Worm (Caenorhabditis elegans) whole organism, late embryonic: ENCODE measurements around the gene T19C3.3.

ENCODE experiments used
- C38D4.7 ChIP-seq: fragments of 200-800 bp; sonication (Bioruptor generic); optimal IDR thresholded peaks from 2 replicates; lab custom pipeline; 2018; ENCODE audit warnings: mild to moderate bottlenecking, missing genetic modification characterization, moderate library complexity, missing compliant biosample characterization
- F13H6.1 ChIP-seq: sonication (generic microtip); optimal IDR thresholded peaks from 2 replicates; lab custom pipeline; 2016; ENCODE audit warnings: missing genetic modification characterization, missing compliant biosample characterization
- K02D7.2 ChIP-seq: sonication (generic microtip); optimal IDR thresholded peaks from 2 replicates; lab custom pipeline; 2017; ENCODE audit warnings: mild to moderate bottlenecking, missing genetic modification characterization, missing compliant biosample characterization
- K09A11.1 ChIP-seq: sonication (generic microtip); optimal IDR thresholded peaks from 2 replicates; lab custom pipeline; 2017; ENCODE audit warnings: antibody characterized with exemption, mild to moderate bottlenecking, missing genetic modification characterization, missing compliant biosample characterization; ENCODE audit not compliant: insufficient read depth
- Y22D7AL.16 ChIP-seq: sonication (generic microtip); optimal IDR thresholded peaks from 2 replicates; lab custom pipeline; 2016; ENCODE audit warnings: missing genetic modification characterization, missing compliant biosample characterization
- ahr-1 ChIP-seq: sonication (generic microtip); optimal IDR thresholded peaks from 2 replicates; lab custom pipeline; 2016; ENCODE audit warnings: missing genetic modification characterization, missing compliant biosample characterization
- ama-1 ChIP-seq: fragments of 150-350 bp; optimal IDR thresholded peaks from 2 replicates; lab custom pipeline; 2014
- ceh-2 ChIP-seq: sonication (generic microtip); optimal IDR thresholded peaks from 2 replicates; lab custom pipeline; 2016; ENCODE audit warnings: missing genotype, missing genetic modification characterization, missing compliant biosample characterization
- ceh-22 ChIP-seq: sonication (generic microtip); optimal IDR thresholded peaks from 2 replicates; lab custom pipeline; 2017; ENCODE audit warnings: missing biosample characterization, missing genetic modification characterization
- ceh-30 ChIP-seq: fragments of 150-350 bp; optimal IDR thresholded peaks from 2 replicates; lab custom pipeline; 2014; ENCODE audit warnings: missing biosample characterization, missing genetic modification characterization
- ceh-48 ChIP-seq: sonication (generic microtip); optimal IDR thresholded peaks from 2 replicates; lab custom pipeline; 2016; ENCODE audit warnings: missing genetic modification characterization, inconsistent platforms, missing compliant biosample characterization
- elt-2 ChIP-seq: sonication (generic microtip); optimal IDR thresholded peaks from 2 replicates; lab custom pipeline; 2016; ENCODE audit warnings: missing genetic modification reagents, missing genetic modification characterization, missing compliant biosample characterization
- fkh-10 ChIP-seq: fragments of 150-350 bp; optimal IDR thresholded peaks from 2 replicates; lab custom pipeline; 2014; ENCODE audit warnings: missing biosample characterization, missing genetic modification reagents, missing genetic modification characterization
- hlh-13 ChIP-seq: fragments of 200-800 bp; sonication (Bioruptor generic); optimal IDR thresholded peaks from 2 replicates; lab custom pipeline; 2018; ENCODE audit warnings: mild to moderate bottlenecking, missing genetic modification characterization, missing compliant biosample characterization
- hlh-15 ChIP-seq: sonication (generic microtip); optimal IDR thresholded peaks from 2 replicates; lab custom pipeline; 2016; ENCODE audit warnings: missing genetic modification characterization, missing compliant biosample characterization
- hlh-30 ChIP-seq: sonication (generic microtip); optimal IDR thresholded peaks from 2 replicates; lab custom pipeline; 2017; ENCODE audit warnings: antibody characterized with exemption, missing genetic modification characterization, missing compliant biosample characterization; ENCODE audit not compliant: insufficient read depth
- nfya-1 ChIP-seq: sonication (generic microtip); optimal IDR thresholded peaks from 2 replicates; lab custom pipeline; 2017; ENCODE audit warnings: missing genetic modification characterization, mild to moderate bottlenecking, missing compliant biosample characterization, antibody characterized with exemption, moderate library complexity
- nhr-11 ChIP-seq: fragments of 150-350 bp; optimal IDR thresholded peaks from 2 replicates; lab custom pipeline; 2014; ENCODE audit warnings: missing biosample characterization, missing genetic modification characterization
- pat-9 ChIP-seq: fragments of 200-800 bp; sonication (Bioruptor generic); optimal IDR thresholded peaks from 2 replicates; lab custom pipeline; 2018; ENCODE audit warnings: mild to moderate bottlenecking, missing genetic modification characterization, moderate library complexity, missing compliant biosample characterization
- pha-2 ChIP-seq: sonication (generic microtip); optimal IDR thresholded peaks from 2 replicates; lab custom pipeline; 2017; ENCODE audit warnings: mild to moderate bottlenecking, missing genetic modification characterization, missing compliant biosample characterization
- pha-4 ChIP-seq: fragments of 150-350 bp; optimal IDR thresholded peaks from 2 replicates; lab custom pipeline; 2018; ENCODE audit warnings: missing biosample characterization, missing genetic modification reagents, missing genetic modification characterization
- pros-1 ChIP-seq: fragments of 150-350 bp; optimal IDR thresholded peaks from 2 replicates; lab custom pipeline; 2014; ENCODE audit warnings: missing biosample characterization, missing genetic modification reagents, missing genetic modification characterization
- ref-2 ChIP-seq: sonication (generic microtip); optimal IDR thresholded peaks from 2 replicates; lab custom pipeline; 2016; ENCODE audit warnings: missing genetic modification characterization, missing compliant biosample characterization
- rnt-1 ChIP-seq: sonication (generic microtip); optimal IDR thresholded peaks from 2 replicates; lab custom pipeline; 2016; ENCODE audit warnings: missing genetic modification characterization, missing compliant biosample characterization
- sdc-2 ChIP-seq: sonication (generic microtip); optimal IDR thresholded peaks from 2 replicates; lab custom pipeline; 2016; ENCODE audit warnings: missing genotype, missing genetic modification characterization, missing compliant biosample characterization
- sox-4 ChIP-seq: sonication (generic microtip); optimal IDR thresholded peaks from 2 replicates; lab custom pipeline; 2017; ENCODE audit warnings: mild to moderate bottlenecking, missing genetic modification characterization, inconsistent platforms, missing compliant biosample characterization
- unc-3 ChIP-seq, 2 experiments: fragments of 200-800 bp in 1 of 2; sonication (Bioruptor generic) in 1 of 2; sonication (generic microtip) in 1 of 2; conservative IDR thresholded peaks in 1 of 2; optimal IDR thresholded peaks in 1 of 2; 2 replicates each; pipeline versions ENCODE4 v1.3.6 to Lab custom; 2016 to 2022; ENCODE audit warnings: missing compliant biosample characterization in 2 of 2, missing genetic modification characterization in 2 of 2, missing genetic modification reagents in 1 of 2
- unc-42 ChIP-seq: sonication (generic microtip); optimal IDR thresholded peaks from 2 replicates; lab custom pipeline; 2016; ENCODE audit warnings: missing genotype, missing genetic modification characterization, missing compliant biosample characterization
- unc-55 ChIP-seq: sonication (generic microtip); optimal IDR thresholded peaks from 2 replicates; lab custom pipeline; 2017; ENCODE audit warnings: missing biosample characterization, missing genetic modification reagents, missing genetic modification characterization
- zip-5 ChIP-seq: sonication (generic microtip); optimal IDR thresholded peaks from 2 replicates; lab custom pipeline; 2016; ENCODE audit warnings: missing genetic modification characterization, missing compliant biosample characterization

T19C3.3 gene

ce11 chrIII:614447-614846 is at the start of gene T19C3.3:
Gene T19C3.3, minus strand, starts transcription at chrIII:614547.
- TF ChIP-seq unc-42 (tag; lab: Kevin White, UChicago), result peak; percentile 10
- TF ChIP-seq rnt-1 (tag; lab: Kevin White, UChicago), result no peak
- no peak for TF ChIP-seq zip-5 (tag; lab: Kevin White, UChicago)
- TF ChIP-seq hlh-13 (GFP tag; lab: Kevin White, UChicago), result no peak
- no peak for TF ChIP-seq ama-1 (lab: Kevin White, UChicago)
- no peak for TF ChIP-seq ceh-30 (tag; lab: Kevin White, UChicago)
- TF ChIP-seq K02D7.2, result no peak
- TF ChIP-seq ceh-2 (tag; lab: Kevin White, UChicago), result no peak

ce11 chrIII:658357-658756 is 44.0 kb upstream of the T19C3.3 start, which contains the start of gene C09F5.1:
Gene C09F5.1, plus strand, starts transcription at chrIII:658709.
- TF ChIP-seq pha-2 (no peak), nfya-1 (tag; lab: Kevin White, UChicago) (peak; percentile 6)
- TF ChIP-seq, all 69 proteins: peak for 1

DNA sequence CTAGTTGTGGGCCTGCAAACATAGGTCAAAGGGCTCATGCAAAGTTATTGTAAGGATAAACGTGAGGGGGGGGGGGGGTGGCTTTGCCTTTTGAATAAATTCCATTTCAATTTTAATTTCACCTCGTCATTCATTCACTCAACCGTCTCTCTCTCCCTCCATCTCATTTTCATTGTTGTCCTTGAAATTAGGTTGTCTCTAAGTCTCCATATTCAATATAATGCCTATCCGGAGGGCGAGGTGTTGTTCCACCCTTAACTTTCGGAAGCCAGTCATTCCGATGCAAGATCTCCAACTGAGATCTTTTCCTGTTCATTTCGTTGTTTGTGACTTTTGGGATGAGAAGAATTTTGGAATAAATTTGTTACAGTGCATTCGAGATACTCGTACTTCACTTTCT is 42.9 kb upstream of the T19C3.3 start:
- TF ChIP-seq C38D4.7 (GFP tag; lab: Kevin White, UChicago), result no peak
- peak; percentile 6 for TF ChIP-seq unc-42 (tag; lab: Kevin White, UChicago)

DNA sequence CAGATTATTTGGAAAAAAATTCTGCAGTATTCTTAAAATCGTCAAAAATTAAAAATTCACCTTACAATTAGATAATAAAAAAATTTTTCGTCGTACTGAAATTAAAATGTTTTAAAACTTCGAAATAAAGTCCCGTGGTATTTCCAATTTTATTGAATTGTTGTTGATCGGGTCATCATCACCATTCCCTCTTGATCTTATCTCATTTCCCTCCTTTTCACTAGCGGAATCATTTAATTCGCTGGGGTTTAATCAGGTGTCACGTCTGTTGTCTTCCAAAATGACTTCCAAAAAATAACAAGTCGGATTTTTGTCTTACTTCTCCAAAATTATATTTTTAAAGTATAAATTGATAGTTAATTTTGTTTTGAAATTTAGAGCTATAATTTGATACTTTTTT is 42.3 kb upstream of the T19C3.3 start:
- no peak for TF ChIP-seq sox-4 (tag; lab: Kevin White, UChicago)
- no peak for TF ChIP-seq rnt-1 (tag; lab: Kevin White, UChicago)
- TF ChIP-seq Y22D7AL.16 (tag; lab: Kevin White, UChicago), result no peak
- no peak for TF ChIP-seq K09A11.1 (tag; lab: Kevin White, UChicago)
- no peak for TF ChIP-seq sdc-2 (tag; lab: Kevin White, UChicago)
- no peak for TF ChIP-seq ceh-22
- TF ChIP-seq fkh-10 (GFP tag; lab: Kevin White, UChicago), result no peak
- TF ChIP-seq ama-1 (lab: Kevin White, UChicago), result no peak
- no peak for TF ChIP-seq pros-1 (tag; lab: Kevin White, UChicago)
- TF ChIP-seq pha-4 (tag; lab: Kevin White, UChicago), result no peak
- TF ChIP-seq pat-9 (tag; lab: Kevin White, UChicago), result no peak
- no peak for TF ChIP-seq F13H6.1 (tag; lab: Kevin White, UChicago)
- no peak for TF ChIP-seq elt-2 (tag; lab: Kevin White, UChicago)
- TF ChIP-seq nhr-11 (tag; lab: Kevin White, UChicago), result no peak
- TF ChIP-seq ceh-2 (tag; lab: Kevin White, UChicago), result no peak
- no peak for TF ChIP-seq ahr-1 (tag; lab: Kevin White, UChicago)
- TF ChIP-seq hlh-15 (tag; lab: Kevin White, UChicago), result no peak
- TF ChIP-seq unc-55, result no peak
- TF ChIP-seq ceh-48 (tag; lab: Kevin White, UChicago), result no peak
- TF ChIP-seq, all 69 proteins: peak for 0

- TF ChIP-seq hlh-30 (tag; lab: Kevin White, UChicago) (peak; percentile 4), ref-2 (tag; lab: Kevin White, UChicago) (peak; percentile 22), unc-3 (GFP tag; conservative IDR thresholded peaks at IDR 0.05; lab: Robert Waterston, UW) (no peak), unc-3 (tag; optimal IDR thresholded peaks at IDR 0.05; lab: Kevin White, UChicago) (no peak)
- TF ChIP-seq, all 69 proteins: peak for 2
Measured at ce11 chrIII:654365-654764, 40.0 kb upstream of the T19C3.3 start.

ce11 chrIII:651587-651986 is 37.2 kb upstream of the T19C3.3 start:
- TF ChIP-seq elt-2 (tag; lab: Kevin White, UChicago) (peak; percentile 16), pros-1 (tag; lab: Kevin White, UChicago) (no peak), ceh-48 (tag; lab: Kevin White, UChicago) (no peak)
- TF ChIP-seq, all 69 proteins: peak for 1
